Worm (Caenorhabditis elegans): Measurements from ENCODE around the gene F48C5.2.

ce11 chrX:11466444-11467319 is 12.6 kb upstream of the F48C5.2 start:
- TF ChIP-seq unc-62 (GFP tag; optimal IDR thresholded peaks at IDR 0.05) (no peak), lin-13 (GFP tag; optimal IDR thresholded peaks at IDR 0.05) (no peak), peb-1 (tag; optimal IDR thresholded peaks at IDR 0.05) (no peak), unc-39 (tag; optimal IDR thresholded peaks at IDR 0.05) (no peak), ama-1 (optimal IDR thresholded peaks at IDR 0.05) (no peak), zag-1 (tag; optimal IDR thresholded peaks at IDR 0.05) (no peak), mdl-1 (tag; optimal IDR thresholded peaks at IDR 0.05) (no peak), ztf-4 (tag; optimal IDR thresholded peaks at IDR 0.05) (no peak), skn-1 (tag; optimal IDR thresholded peaks at IDR 0.05) (no peak), dmd-4 (tag; optimal IDR thresholded peaks at IDR 0.05) (no peak), Y55F3AM.14 (GFP tag; optimal IDR thresholded peaks at IDR 0.05) (no peak), lin-39 (tag; optimal IDR thresholded peaks at IDR 0.05) (no peak), nhr-11 (tag; optimal IDR thresholded peaks at IDR 0.05) (no peak), nhr-237 (tag; optimal IDR thresholded peaks at IDR 0.05) (no peak)

Data from whole organism, L2 larva.